Fruit fly (Drosophila melanogaster): ENCODE measurements around the gene CG46394.
A peak's percentile ranks its signal among the peaks of the same experiment; 100 is the strongest.

Gene CG46394

DNA sequence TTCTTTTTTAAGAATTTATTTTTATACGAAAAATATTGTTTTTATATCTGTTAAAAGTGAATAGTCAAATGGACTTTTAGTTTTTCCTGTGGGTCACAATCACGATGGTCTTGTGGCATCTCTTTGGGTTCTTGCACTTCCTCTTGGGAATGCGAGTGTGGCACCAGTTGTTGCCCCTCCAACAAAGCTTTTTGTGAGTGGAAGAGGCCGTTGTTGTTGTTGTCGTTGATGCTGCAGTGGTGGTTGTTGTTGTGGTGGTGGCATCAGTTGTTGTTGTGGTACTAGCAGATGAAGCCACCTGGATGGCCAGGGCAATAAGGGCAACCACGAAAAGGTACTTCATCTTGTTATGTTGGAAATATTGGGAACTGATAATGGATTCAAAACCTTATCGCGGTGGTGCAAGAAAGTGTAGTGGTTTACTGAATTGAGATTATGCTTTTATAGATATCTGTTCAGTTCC, 21.9 kb upstream of the CG46394 start, which contains the start of gene CG33270:
TSS of gene CG33270 (minus strand) at position 413 of the 463 bp plus-strand sequence.
- TF ChIP-seq ato (GFP tag; IDR thresholded peaks at IDR 0.05; ENCODE audit: partially characterized antibody) (no peak), vnd (GFP tag; IDR thresholded peaks at IDR 0.05; ENCODE audit: partially characterized antibody) (no peak), Mrtf (GFP tag; IDR thresholded peaks at IDR 0.05) (peak; percentile 54; the same call in 1 of the 3 replicates), CG4360 (GFP tag; IDR thresholded peaks at IDR 0.05) (peak; percentile 67)

DNA sequence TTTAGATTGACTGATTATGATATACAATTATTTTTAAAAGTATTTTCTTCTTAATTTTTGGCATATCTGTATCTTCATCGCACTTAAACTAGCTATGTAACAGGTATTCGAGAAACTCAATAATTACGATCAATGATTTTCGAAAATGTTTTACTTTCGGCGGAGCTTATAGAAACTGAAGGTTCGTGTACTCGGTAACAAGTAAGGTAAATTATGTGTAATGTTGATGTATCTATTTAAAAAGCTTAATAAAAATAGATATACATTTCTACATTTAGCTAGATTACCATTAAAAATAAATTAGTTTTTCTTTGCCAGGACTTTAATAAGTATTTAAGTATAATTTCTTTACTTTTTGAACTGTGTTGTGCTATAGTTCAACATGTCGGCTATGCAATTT, 21.3 kb upstream of the CG46394 start:
- peak; percentile 74 for TF ChIP-seq CTCF (GFP tag; optimal IDR thresholded peaks at IDR 0.05)
- no peak for TF ChIP-seq Doc2 (GFP tag; IDR thresholded peaks at IDR 0.05)
- TF ChIP-seq insv (GFP tag; optimal IDR thresholded peaks at IDR 0.05), result no peak
- TF ChIP-seq CG7745 (tag; optimal IDR thresholded peaks at IDR 0.05), result no peak
- no peak for TF ChIP-seq bbx (GFP tag; IDR thresholded peaks at IDR 0.05; ENCODE audit: partially characterized antibody)
- TF ChIP-seq CG1603 (tag; optimal IDR thresholded peaks at IDR 0.05), result no peak
- no peak for TF ChIP-seq Hr78 (GFP tag; optimal IDR thresholded peaks at IDR 0.05)
- TF ChIP-seq CG4707 (GFP tag; optimal IDR thresholded peaks at IDR 0.05), result no peak

DNA sequence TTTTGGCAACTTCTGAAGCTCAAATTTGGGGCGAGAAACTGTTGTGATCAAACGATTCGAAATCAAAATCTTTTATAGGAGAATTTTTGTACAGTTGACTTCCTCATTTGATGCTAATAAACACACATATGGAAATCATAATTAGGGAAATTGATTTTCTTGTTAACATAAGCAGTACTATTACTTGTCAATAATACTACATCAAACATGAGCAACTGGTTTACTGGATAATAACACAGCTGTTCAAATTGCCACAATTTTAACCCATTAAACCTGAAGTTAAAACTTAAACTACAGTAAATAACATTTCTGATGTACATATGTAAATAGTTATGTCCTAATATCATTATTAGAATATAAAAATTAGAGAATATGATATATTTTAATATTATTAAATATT, 20.3 kb upstream of the CG46394 start, which contains the start of gene CG43390:
TSS of gene CG43390 (minus strand) at position 32 of the 400 bp plus-strand sequence.
- peak; percentile 52 for TF ChIP-seq odd (GFP tag; optimal IDR thresholded peaks at IDR 0.05)
- TF ChIP-seq CG8290 (GFP tag; optimal IDR thresholded peaks at IDR 0.05), result no peak
- TF ChIP-seq CG8290 (tag; optimal IDR thresholded peaks at IDR 0.05), result peak in 1 of 2 experiments; percentile 96
- TF ChIP-seq tll (GFP tag; optimal IDR thresholded peaks at IDR 0.05), result no peak
- peak; percentile 53 for TF ChIP-seq CG6854 (GFP tag; optimal IDR thresholded peaks at IDR 0.05)
- TF ChIP-seq org-1 (GFP tag; optimal IDR thresholded peaks at IDR 0.05), result no peak
- no peak for TF ChIP-seq CG33557 (GFP tag; optimal IDR thresholded peaks at IDR 0.05)
- no peak for TF ChIP-seq CG2199 (GFP tag; IDR thresholded peaks at IDR 0.05)
- TF ChIP-seq CG17361 (GFP tag; IDR thresholded peaks at IDR 0.05), result peak; percentile 40; the same call in 1 of the 3 replicates
- no peak for TF ChIP-seq CG10431 (GFP tag; optimal IDR thresholded peaks at IDR 0.05)
- TF ChIP-seq CG6765 (GFP tag; optimal IDR thresholded peaks at IDR 0.05), result peak; percentile 70
- TF ChIP-seq CG12236 (GFP tag; optimal IDR thresholded peaks at IDR 0.05), result no peak
- TF ChIP-seq lab (GFP tag; optimal IDR thresholded peaks at IDR 0.05), result peak; percentile 88
- TF ChIP-seq kni (GFP tag; optimal IDR thresholded peaks at IDR 0.05), result no peak
- no peak for TF ChIP-seq NfI (GFP tag; optimal IDR thresholded peaks at IDR 0.05)
- TF ChIP-seq CG4730 (GFP tag; IDR thresholded peaks at IDR 0.05), result no peak
- TF ChIP-seq Scr (GFP tag; IDR thresholded peaks at IDR 0.05; ENCODE audit: partially characterized antibody), result no peak
- TF ChIP-seq gt (GFP tag; IDR thresholded peaks at IDR 0.05), result no peak
- peak; percentile 46 for TF ChIP-seq Hand (GFP tag; optimal IDR thresholded peaks at IDR 0.05)
- no peak for TF ChIP-seq CG2712 (tag; optimal IDR thresholded peaks at IDR 0.05)
- TF ChIP-seq CG11398 (GFP tag; optimal IDR thresholded peaks at IDR 0.05), result no peak
- peak; percentile 76 for TF ChIP-seq PHDP (tag; optimal IDR thresholded peaks at IDR 0.05)
- TF ChIP-seq salm (tag; optimal IDR thresholded peaks at IDR 0.05), result no peak
- TF ChIP-seq gcm2 (GFP tag; optimal IDR thresholded peaks at IDR 0.05), result no peak
- TF ChIP-seq gsb (GFP tag; IDR thresholded peaks at IDR 0.05), result peak; percentile 66
- no peak for TF ChIP-seq pzg (GFP tag; optimal IDR thresholded peaks at IDR 0.05)
- no peak for TF ChIP-seq NC2β (GFP tag; optimal IDR thresholded peaks at IDR 0.05)
- TF ChIP-seq Hmr (GFP tag; optimal IDR thresholded peaks at IDR 0.05), result peak; percentile 86
- peak; percentile 83 for TF ChIP-seq CG2678 (tag; optimal IDR thresholded peaks at IDR 0.05)
- no peak; the same call in 1 of the 2 replicates for TF ChIP-seq wdn (GFP tag; IDR thresholded peaks at IDR 0.05)
- TF ChIP-seq danr (GFP tag; IDR thresholded peaks at IDR 0.05), result peak; percentile 9; the same call in 1 of the 2 replicates
- TF ChIP-seq Mes4 (GFP tag; optimal IDR thresholded peaks at IDR 0.05), result no peak
- TF ChIP-seq wek (GFP tag; optimal IDR thresholded peaks at IDR 0.05), result peak; percentile 48
- TF ChIP-seq Bteb2 (GFP tag; optimal IDR thresholded peaks at IDR 0.05), result peak; percentile 7
- TF ChIP-seq CG14014 (GFP tag; IDR thresholded peaks at IDR 0.05), result peak; percentile 63; the same call in 1 of the 2 replicates
- peak; percentile 43 for TF ChIP-seq sens (GFP tag)

Measured in whole organism, embryonic.